Fruit fly (Drosophila melanogaster) whole organism: ENCODE results near the gene goe.

Experiments
- CG8478 ChIP-seq: fragments of >200 bp; optimal IDR thresholded peaks from 2 replicates; lab custom pipeline; 2018; ENCODE audit warnings: inconsistent platforms
- Dll ChIP-seq: fragments of >200 bp; optimal IDR thresholded peaks from 2 replicates; lab custom pipeline; 2017
- EcR ChIP-seq, 2 experiments: fragments of >200 bp; optimal IDR thresholded peaks; 2 replicates each; lab custom pipeline; 2017; ENCODE audit warnings: missing biosample characterization in 2 of 2, missing genetic modification characterization in 2 of 2, missing genetic modification reagents in 2 of 2
- pan ChIP-seq: fragments of >200 bp; optimal IDR thresholded peaks from 2 replicates; lab custom pipeline; 2017
- psq ChIP-seq: fragments of >200 bp; optimal IDR thresholded peaks from 2 replicates; lab custom pipeline; 2017
- usp ChIP-seq: fragments of >200 bp; optimal IDR thresholded peaks from 2 replicates; lab custom pipeline; 2017; ENCODE audit warnings: missing biosample characterization, missing genetic modification characterization, mixed read lengths

goe gene

dm6 chrX:16711003-16711402 is 40.7 kb downstream of the goe start, which contains the start of gene CG13008:
Gene CG13008, plus strand, starts transcription at chrX:16711303.
- no peak for TF ChIP-seq Dll
- no peak for TF ChIP-seq usp (GFP tag; lab: Kevin White, UChicago)
- no peak for TF ChIP-seq EcR (GFP tag; optimal IDR thresholded peaks at IDR 0.05; lab: Kevin White, UChicago)
- no peak for TF ChIP-seq psq (lab: Kevin White, UChicago)
- no peak for TF ChIP-seq CG8478 (lab: Kevin White, UChicago)
- no peak for TF ChIP-seq pan (lab: Kevin White, UChicago)

- TF ChIP-seq usp (GFP tag; lab: Kevin White, UChicago) (no peak), psq (lab: Kevin White, UChicago) (no peak), Dll (no peak), pan (lab: Kevin White, UChicago) (no peak), CG8478 (lab: Kevin White, UChicago) (no peak), EcR (GFP tag; optimal IDR thresholded peaks at IDR 0.05; lab: Kevin White, UChicago) (no peak)
Observed at dm6 chrX:16706774-16707173, 44.9 kb downstream of the goe start, which contains the start of gene CG9672. Gene CG9672, minus strand, starts transcription at chrX:16706874.

- TF ChIP-seq psq (lab: Kevin White, UChicago): no peak
Observed at dm6 chrX:16703747-16704146, 48.0 kb downstream of the goe start, which contains the start of the genes CG9673 and CG4653. Gene CG9673, minus strand, starts transcription at chrX:16703884. Gene CG4653, plus strand, starts transcription at chrX:16704081.

- TF ChIP-seq EcR (GFP tag; optimal IDR thresholded peaks at IDR 0.05; lab: Kevin White, UChicago): no peak
- TF ChIP-seq pan (lab: Kevin White, UChicago): no peak
- TF ChIP-seq CG8478 (lab: Kevin White, UChicago): no peak
- TF ChIP-seq Dll: no peak
- TF ChIP-seq usp (GFP tag; lab: Kevin White, UChicago): no peak
- no peak for TF ChIP-seq psq (lab: Kevin White, UChicago)
Observed at dm6 chrX:16701941-16702340, 49.8 kb downstream of the goe start, which contains the start of gene sphe. Gene sphe, minus strand, starts transcription at chrX:16701972.

DNA sequence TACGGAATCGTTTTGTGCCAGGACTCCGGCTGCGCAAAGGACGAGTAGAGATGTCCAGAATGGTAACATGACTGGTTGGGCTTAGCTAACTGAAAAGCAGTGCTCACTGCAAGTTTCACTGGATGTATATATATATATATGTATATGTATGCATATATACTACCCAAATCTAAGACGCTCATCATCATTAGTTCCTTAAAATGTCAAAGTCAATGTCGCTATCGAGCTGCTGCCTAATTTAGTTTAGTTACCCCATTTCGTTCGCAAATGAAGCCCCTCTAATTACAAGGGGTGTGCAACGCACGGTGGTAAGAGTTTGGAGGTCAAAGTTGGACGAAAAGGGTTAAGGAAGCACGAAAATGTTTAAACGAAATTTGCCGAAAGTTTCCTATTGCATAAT is 51.6 kb downstream of the goe start, which contains the start of gene CG9676:
CG9676 (minus strand) TSS at position 101 of the 400 bp plus-strand sequence.
- TF ChIP-seq pan (lab: Kevin White, UChicago) (no peak), usp (GFP tag; lab: Kevin White, UChicago) (no peak), CG8478 (lab: Kevin White, UChicago) (no peak), EcR (GFP tag; optimal IDR thresholded peaks at IDR 0.05; lab: Kevin White, UChicago) (no peak), Dll (no peak), psq (lab: Kevin White, UChicago) (no peak)

DNA sequence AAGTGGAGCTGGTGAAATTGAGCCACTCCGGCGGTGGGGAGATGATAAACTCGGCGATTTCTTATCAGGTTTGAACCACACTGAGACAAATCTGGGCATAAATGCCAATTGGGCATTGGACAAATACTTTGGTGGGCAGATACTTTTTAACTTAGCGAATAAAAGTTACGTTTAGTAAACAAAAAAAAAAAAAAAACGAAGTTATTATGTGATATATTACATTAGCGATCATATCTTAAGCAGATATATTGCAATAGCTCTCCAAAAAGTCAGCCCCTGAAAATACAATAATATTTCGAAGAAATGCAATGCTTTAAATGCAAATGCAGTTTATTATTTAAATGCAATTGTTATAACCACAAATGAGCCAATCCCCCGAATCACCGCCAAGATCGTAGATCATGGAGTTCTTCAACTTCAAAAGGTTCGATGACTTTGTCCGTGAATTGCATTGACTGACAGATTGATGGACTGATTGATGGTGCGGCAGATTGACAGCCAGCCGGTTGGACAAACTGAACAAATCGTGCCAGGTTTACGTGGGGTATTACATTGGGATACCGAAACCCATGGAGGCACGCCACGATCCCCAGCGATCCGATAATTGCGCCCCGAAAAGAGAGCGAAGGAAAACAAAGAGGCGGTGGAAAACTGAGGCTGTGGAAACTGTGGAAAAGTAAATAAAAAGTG is 53.7 kb downstream of the goe start:
- no peak for TF ChIP-seq Dll

dm6 chrX:16696614-16697519 is 54.8 kb downstream of the goe start:
- no peak for TF ChIP-seq usp (GFP tag; lab: Kevin White, UChicago)
- no peak for TF ChIP-seq Dll
- TF ChIP-seq pan (lab: Kevin White, UChicago): no peak

DNA sequence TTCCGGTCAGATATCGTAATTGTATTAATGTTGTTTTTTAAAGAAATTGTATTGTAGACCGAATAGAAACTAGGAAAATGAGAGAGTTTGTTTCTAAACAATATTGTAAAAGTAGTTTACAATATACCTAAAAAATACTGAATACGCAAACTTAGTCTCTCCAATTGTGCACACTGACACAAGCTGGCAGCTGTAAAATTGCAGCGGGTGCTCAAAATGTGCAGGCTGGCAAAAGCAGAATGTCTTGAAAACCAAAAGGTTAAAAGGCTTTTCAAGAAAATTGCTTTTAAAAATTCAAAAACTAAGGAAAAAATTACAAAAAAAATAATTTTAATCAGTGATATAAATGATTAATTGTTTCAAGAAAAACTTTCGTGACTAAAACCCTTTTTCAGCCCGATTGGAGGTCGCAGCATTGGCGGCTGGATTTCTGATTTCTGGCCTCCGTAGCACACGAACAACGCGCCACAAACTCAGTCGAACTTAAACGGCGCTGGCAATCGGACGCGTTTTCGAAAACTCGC is 56.0 kb downstream of the goe start, which contains the start of gene CG4678:
CG4678 (plus strand) TSS at position 474 of the 524 bp plus-strand sequence.
- TF ChIP-seq CG8478 (lab: Kevin White, UChicago): no peak
- no peak for TF ChIP-seq EcR (GFP tag; optimal IDR thresholded peaks at IDR 0.05; lab: Kevin White, UChicago)
- no peak for TF ChIP-seq usp (GFP tag; lab: Kevin White, UChicago)
- no peak for TF ChIP-seq pan (lab: Kevin White, UChicago)

DNA sequence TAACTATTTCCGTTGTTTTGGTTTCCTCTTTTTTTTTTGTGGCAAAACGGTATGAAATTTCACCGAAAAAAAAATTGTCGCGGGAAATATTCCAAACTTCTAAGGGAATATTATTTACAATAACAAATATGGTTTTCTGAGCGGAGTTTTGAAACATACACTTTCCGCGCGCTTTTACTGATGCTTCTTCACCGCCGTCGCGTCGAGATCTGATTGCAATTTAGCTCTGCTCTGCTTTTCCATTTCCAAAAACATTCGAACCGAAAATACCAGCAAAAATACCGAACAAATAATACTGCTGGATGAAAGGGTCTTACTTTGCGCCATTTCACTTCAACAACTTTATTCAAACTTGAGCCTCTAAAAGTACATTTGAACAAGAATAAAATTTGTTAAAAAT is 56.8 kb downstream of the goe start, which contains the start of gene Septin4:
Septin4 (minus strand) TSS at position 215 of the 400 bp plus-strand sequence.
- TF ChIP-seq EcR (GFP tag; optimal IDR thresholded peaks at IDR 0.05; lab: Kevin White, UChicago) (no peak), Dll (no peak), pan (lab: Kevin White, UChicago) (no peak), psq (lab: Kevin White, UChicago) (no peak), usp (GFP tag; lab: Kevin White, UChicago) (no peak), CG8478 (lab: Kevin White, UChicago) (no peak)

- no peak for TF ChIP-seq usp (GFP tag; lab: Kevin White, UChicago)
- no peak for TF ChIP-seq Dll
- no peak for TF ChIP-seq EcR (GFP tag; optimal IDR thresholded peaks at IDR 0.05; lab: Kevin White, UChicago)
- TF ChIP-seq pan (lab: Kevin White, UChicago): no peak
- no peak for TF ChIP-seq CG8478 (lab: Kevin White, UChicago)
- no peak for TF ChIP-seq psq (lab: Kevin White, UChicago)
Observed at dm6 chrX:16694477-16694876, 57.2 kb downstream of the goe start.

- TF ChIP-seq usp (GFP tag; lab: Kevin White, UChicago): no peak
- TF ChIP-seq pan (lab: Kevin White, UChicago): no peak
- TF ChIP-seq psq (lab: Kevin White, UChicago): no peak
- TF ChIP-seq EcR (GFP tag; optimal IDR thresholded peaks at IDR 0.05; lab: Kevin White, UChicago): no peak
- no peak for TF ChIP-seq CG8478 (lab: Kevin White, UChicago)
- no peak for TF ChIP-seq Dll
Observed at dm6 chrX:16693805-16694387, 57.8 kb downstream of the goe start.
